Worm (Caenorhabditis elegans) whole organism, young adult: ENCODE data around the gene pap-2.

ENCODE experiments used
- F49E8.2 ChIP-seq: sonication (generic microtip); optimal IDR thresholded peaks from 3 replicates; lab custom pipeline; 2017; ENCODE audit warnings: missing genetic modification characterization, mild to moderate bottlenecking, missing compliant biosample characterization, antibody characterized with exemption, moderate library complexity; ENCODE audit not compliant: insufficient read depth
- T26A5.8 ChIP-seq: sonication (generic microtip); optimal IDR thresholded peaks from 2 replicates; lab custom pipeline; 2016; ENCODE audit warnings: missing genetic modification characterization, missing compliant biosample characterization
- Y53G8AR.9 ChIP-seq: fragments of 200-800 bp; sonication (Bioruptor generic); conservative IDR thresholded peaks from 2 replicates; pipeline ENCODE4 v1.3.6; 2022; ENCODE audit warnings: missing genetic modification reagents, missing genetic modification characterization, missing compliant biosample characterization
- ama-1 ChIP-seq, 3 experiments: fragments of 150-350 bp in 1 of 3; sonication (generic microtip) in 2 of 3; optimal IDR thresholded peaks; 2 replicates each; lab custom pipeline; 2014 to 2018; ENCODE audit warnings: missing biosample characterization in 2 of 3, missing genetic modification characterization in 2 of 3, missing genetic modification reagents in 2 of 3
- aptf-3 ChIP-seq: fragments of 200-800 bp; sonication (Bioruptor generic); IDR thresholded peaks from 2 replicates; pipeline ENCODE4 v1.3.6; 2022; ENCODE audit warnings: missing genetic modification characterization, missing compliant biosample characterization
- bed-2 ChIP-seq: fragments of 200-800 bp; sonication (Bioruptor generic); IDR thresholded peaks from 2 replicates; pipeline ENCODE4 v1.3.6; 2022; ENCODE audit warnings: missing genetic modification reagents, missing genetic modification characterization, missing compliant biosample characterization
- ccch-3 ChIP-seq: fragments of 200-800 bp; sonication (Bioruptor generic); optimal IDR thresholded peaks from 2 replicates; lab custom pipeline; 2018; ENCODE audit warnings: mild to moderate bottlenecking, missing genetic modification characterization, missing compliant biosample characterization
- ceh-91 ChIP-seq: fragments of 200-800 bp; sonication (Bioruptor generic); IDR thresholded peaks from 2 replicates; pipeline ENCODE4 v1.3.6; 2022; ENCODE audit warnings: missing genetic modification reagents, missing genetic modification characterization, missing compliant biosample characterization
- hlh-26 ChIP-seq: fragments of 200-800 bp; sonication (Bioruptor generic); conservative IDR thresholded peaks from 2 replicates; pipeline ENCODE4 v1.3.6; 2022; ENCODE audit warnings: missing genetic modification reagents, missing genetic modification characterization, missing compliant biosample characterization
- hmg-1.2 ChIP-seq: fragments of 200-800 bp; sonication (Bioruptor generic); IDR thresholded peaks from 2 replicates; pipeline ENCODE4 v1.3.6; 2022; ENCODE audit warnings: missing genetic modification reagents, missing genetic modification characterization, missing compliant biosample characterization
- hmg-20 ChIP-seq: fragments of 200-800 bp; sonication (Bioruptor generic); IDR thresholded peaks from 2 replicates; pipeline ENCODE4 v1.3.6; 2022; ENCODE audit warnings: missing genetic modification reagents, missing genetic modification characterization, missing compliant biosample characterization
- hrde-1 ChIP-seq: sonication (generic microtip); optimal IDR thresholded peaks from 2 replicates; lab custom pipeline; 2016; ENCODE audit warnings: missing genetic modification characterization, mild to moderate bottlenecking, missing compliant biosample characterization, moderate library complexity, missing genotype, missing genetic modification reagents, borderline replicate concordance
- let-607 ChIP-seq, 2 experiments: fragments of 200-800 bp in 1 of 2; sonication (Bioruptor generic) in 1 of 2; sonication (generic microtip) in 1 of 2; optimal IDR thresholded peaks; 2 replicates each; lab custom pipeline; 2016 to 2018; ENCODE audit warnings: mild to moderate bottlenecking in 2 of 2, missing compliant biosample characterization in 2 of 2, missing genetic modification characterization in 2 of 2, moderate library complexity in 2 of 2, missing genotype in 1 of 2
- lsy-27 ChIP-seq: sonication (generic microtip); optimal IDR thresholded peaks from 2 replicates; lab custom pipeline; 2017; ENCODE audit warnings: missing genetic modification characterization, mild to moderate bottlenecking, missing compliant biosample characterization, antibody characterized with exemption, missing genotype, borderline replicate concordance; ENCODE audit not compliant: insufficient read depth
- nhr-179 ChIP-seq: sonication (generic microtip); optimal IDR thresholded peaks from 2 replicates; lab custom pipeline; 2016; ENCODE audit warnings: mild to moderate bottlenecking, missing genetic modification characterization, missing compliant biosample characterization
- nhr-90 ChIP-seq: sonication (generic microtip); optimal IDR thresholded peaks from 2 replicates; lab custom pipeline; 2016; ENCODE audit warnings: missing genotype, mild to moderate bottlenecking, missing genetic modification characterization, missing compliant biosample characterization
- somi-1 ChIP-seq: fragments of 200-800 bp; sonication (Bioruptor generic); optimal IDR thresholded peaks from 2 replicates; lab custom pipeline; 2018; ENCODE audit warnings: mild to moderate bottlenecking, missing genetic modification characterization, missing compliant biosample characterization
- tlf-1 ChIP-seq: fragments of 200-800 bp; sonication (Bioruptor generic); optimal IDR thresholded peaks from 2 replicates; lab custom pipeline; 2018; ENCODE audit warnings: mild to moderate bottlenecking, missing genetic modification characterization, missing compliant biosample characterization
- unc-62 ChIP-seq: fragments of 150-350 bp; optimal IDR thresholded peaks from 2 replicates; lab custom pipeline; 2014; ENCODE audit warnings: missing biosample characterization, missing genetic modification reagents, missing genetic modification characterization
- ztf-22 ChIP-seq: fragments of 200-800 bp; sonication (Bioruptor generic); optimal IDR thresholded peaks from 2 replicates; lab custom pipeline; 2018; ENCODE audit warnings: mild to moderate bottlenecking, missing genetic modification characterization, moderate library complexity, missing compliant biosample characterization

Gene pap-2

DNA sequence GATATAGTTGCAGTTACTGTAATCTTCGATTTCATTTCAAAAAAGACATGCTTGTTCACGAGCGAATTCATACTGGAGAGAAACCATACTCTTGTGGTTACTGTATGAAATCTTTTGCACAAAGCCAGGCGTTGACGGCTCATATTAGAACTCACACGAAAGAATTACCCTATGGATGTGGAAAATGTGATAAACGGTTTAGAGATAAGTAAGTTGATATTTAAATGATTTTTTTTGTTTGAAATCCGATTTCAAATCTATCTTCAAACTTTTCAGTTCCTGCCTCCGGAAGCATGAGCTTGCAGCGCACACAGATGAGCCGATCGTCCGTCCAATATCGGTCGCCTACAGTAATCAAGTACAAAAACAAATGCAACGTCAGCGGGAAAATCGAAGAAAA is 50.3 kb downstream of the pap-2 start:
- no peak for TF ChIP-seq aptf-3 (GFP tag; lab: Robert Waterston, UW)
- no peak for TF ChIP-seq bed-2 (GFP tag; lab: Robert Waterston, UW)
- no peak for TF ChIP-seq T26A5.8
- no peak for TF ChIP-seq unc-62 (GFP tag; lab: Kevin White, UChicago)
- TF ChIP-seq let-607 (tag; optimal IDR thresholded peaks at IDR 0.05; lab: Kevin White, UChicago): no peak
- no peak for TF ChIP-seq hrde-1
- TF ChIP-seq somi-1 (GFP tag; lab: Kevin White, UChicago): no peak
- TF ChIP-seq ccch-3 (GFP tag; lab: Kevin White, UChicago): no peak
- no peak for TF ChIP-seq nhr-90 (tag; lab: Kevin White, UChicago)
- TF ChIP-seq nhr-179: no peak
- TF ChIP-seq F49E8.2 (tag; lab: Kevin White, UChicago): no peak
- no peak for TF ChIP-seq ama-1 (optimal IDR thresholded peaks at IDR 0.05; lab: Kevin White, UChicago)
- no peak for TF ChIP-seq ama-1 (GFP tag; optimal IDR thresholded peaks at IDR 0.05; lab: Kevin White, UChicago)
- no peak for TF ChIP-seq hmg-20 (GFP tag; lab: Robert Waterston, UW)
- TF ChIP-seq lsy-27 (tag; lab: Kevin White, UChicago): no peak
- TF ChIP-seq ceh-91: no peak
- TF ChIP-seq tlf-1 (GFP tag; lab: Kevin White, UChicago): no peak
- no peak for TF ChIP-seq hmg-1.2 (GFP tag; lab: Robert Waterston, UW)
- TF ChIP-seq ztf-22 (GFP tag; lab: Kevin White, UChicago): no peak
- TF ChIP-seq Y53G8AR.9 (GFP tag; lab: Robert Waterston, UW): no peak
- TF ChIP-seq hlh-26 (GFP tag; lab: Robert Waterston, UW): no peak
